Worm (Caenorhabditis elegans) whole organism, early embryonic: Measurements from ENCODE around the gene acr-14.
A peak's percentile ranks its signal among the peaks of the same experiment; 100 is the strongest.

Source experiments
- B0310.2 ChIP-seq: sonication (generic microtip); optimal IDR thresholded peaks from 2 replicates; lab custom pipeline; 2016; ENCODE audit warnings: mild to moderate bottlenecking, missing genetic modification characterization, missing compliant biosample characterization
- F13C5.2 ChIP-seq: sonication (generic microtip); optimal IDR thresholded peaks from 2 replicates; lab custom pipeline; 2017; ENCODE audit warnings: mild to moderate bottlenecking, missing genetic modification characterization, inconsistent platforms, missing compliant biosample characterization
- aly-1 ChIP-seq: sonication (generic microtip); optimal IDR thresholded peaks from 2 replicates; lab custom pipeline; 2016; ENCODE audit warnings: missing genetic modification characterization, missing compliant biosample characterization
- ama-1 ChIP-seq: fragments of 150-350 bp; optimal IDR thresholded peaks from 2 replicates; lab custom pipeline; 2014
- ceh-13 ChIP-seq: fragments of 200-800 bp; sonication (Bioruptor generic); optimal IDR thresholded peaks from 2 replicates; lab custom pipeline; 2018; ENCODE audit warnings: mild to moderate bottlenecking, missing genetic modification characterization, missing compliant biosample characterization
- ceh-36 ChIP-seq: sonication (generic microtip); optimal IDR thresholded peaks from 2 replicates; lab custom pipeline; 2016; ENCODE audit warnings: missing genetic modification characterization, inconsistent platforms, missing compliant biosample characterization
- ets-7 ChIP-seq: sonication (generic microtip); optimal IDR thresholded peaks from 2 replicates; lab custom pipeline; 2016; ENCODE audit warnings: missing genotype, missing genetic modification characterization, missing compliant biosample characterization
- flt-1 ChIP-seq: fragments of 200-800 bp; sonication (Bioruptor generic); IDR thresholded peaks from 2 replicates; pipeline ENCODE4 v1.3.6; 2022; ENCODE audit warnings: missing genetic modification characterization, missing compliant biosample characterization
- hmbx-1 ChIP-seq: sonication (generic microtip); optimal IDR thresholded peaks from 2 replicates; lab custom pipeline; 2016; ENCODE audit warnings: mild to moderate bottlenecking, missing genetic modification characterization, missing compliant biosample characterization
- hmg-4 ChIP-seq: fragments of 200-800 bp; sonication (Bioruptor generic); optimal IDR thresholded peaks from 2 replicates; lab custom pipeline; 2018; ENCODE audit warnings: mild to moderate bottlenecking, missing genetic modification characterization, missing compliant biosample characterization
- hnd-1 ChIP-seq: sonication (generic microtip); optimal IDR thresholded peaks from 2 replicates; lab custom pipeline; 2016; ENCODE audit warnings: missing genetic modification characterization, missing compliant biosample characterization
- pes-1 ChIP-seq: fragments of 200-800 bp; sonication (Bioruptor generic); IDR thresholded peaks from 2 replicates; pipeline ENCODE4 v1.3.6; 2022; ENCODE audit warnings: missing genetic modification reagents, missing genetic modification characterization, missing compliant biosample characterization
- scrt-1 ChIP-seq: fragments of 200-800 bp; sonication (Bioruptor generic); IDR thresholded peaks from 2 replicates; pipeline ENCODE4 v1.3.6; 2022; ENCODE audit warnings: missing genetic modification characterization, missing compliant biosample characterization
- sea-1 ChIP-seq: fragments of 200-800 bp; sonication (Bioruptor generic); conservative IDR thresholded peaks from 2 replicates; pipeline ENCODE4 v1.3.6; 2022; ENCODE audit warnings: missing genetic modification characterization, missing compliant biosample characterization
- tbx-11 ChIP-seq: fragments of 200-800 bp; sonication (Bioruptor generic); IDR thresholded peaks from 2 replicates; pipeline ENCODE4 v1.3.6; 2022; ENCODE audit warnings: missing genetic modification characterization, missing compliant biosample characterization
- tbx-37 ChIP-seq: fragments of 200-800 bp; sonication (Bioruptor generic); conservative IDR thresholded peaks from 2 replicates; pipeline ENCODE4 v1.3.6; 2022; ENCODE audit warnings: missing genetic modification reagents, missing genetic modification characterization, missing compliant biosample characterization
- tra-4 ChIP-seq: sonication (generic microtip); optimal IDR thresholded peaks from 2 replicates; lab custom pipeline; 2017; ENCODE audit warnings: missing genetic modification characterization, missing compliant biosample characterization

acr-14 gene

DNA sequence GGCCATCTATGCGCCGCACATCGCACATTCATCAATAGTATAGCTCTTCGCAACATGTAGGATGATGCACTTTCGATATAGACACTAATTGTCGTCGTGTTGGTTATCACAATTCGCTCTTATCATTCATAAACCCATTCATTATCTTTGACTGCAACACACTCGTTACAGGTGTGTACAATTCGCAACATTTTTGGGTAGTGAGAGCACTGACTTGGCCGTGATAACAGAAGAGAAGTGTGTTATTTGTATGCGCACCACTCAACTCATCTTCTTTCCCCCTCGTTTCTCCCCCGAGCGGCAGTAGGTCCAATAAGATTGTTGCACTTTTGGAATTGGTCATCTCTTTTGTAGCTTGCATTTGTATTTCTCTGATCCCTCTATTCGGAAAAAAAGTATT is 49.7 kb downstream of the acr-14 start:
- TF ChIP-seq ets-7 (no peak), hnd-1 (tag; lab: Kevin White, UChicago) (no peak), scrt-1 (no peak), hmg-4 (GFP tag; lab: Kevin White, UChicago) (no peak), sea-1 (GFP tag; lab: Robert Waterston, UW) (no peak), tbx-37 (GFP tag; lab: Robert Waterston, UW) (no peak), tbx-11 (no peak), aly-1 (tag; lab: Kevin White, UChicago) (no peak), F13C5.2 (tag; lab: Kevin White, UChicago) (no peak), pes-1 (no peak), ama-1 (lab: Kevin White, UChicago) (no peak), flt-1 (GFP tag; lab: Robert Waterston, UW) (no peak)

DNA sequence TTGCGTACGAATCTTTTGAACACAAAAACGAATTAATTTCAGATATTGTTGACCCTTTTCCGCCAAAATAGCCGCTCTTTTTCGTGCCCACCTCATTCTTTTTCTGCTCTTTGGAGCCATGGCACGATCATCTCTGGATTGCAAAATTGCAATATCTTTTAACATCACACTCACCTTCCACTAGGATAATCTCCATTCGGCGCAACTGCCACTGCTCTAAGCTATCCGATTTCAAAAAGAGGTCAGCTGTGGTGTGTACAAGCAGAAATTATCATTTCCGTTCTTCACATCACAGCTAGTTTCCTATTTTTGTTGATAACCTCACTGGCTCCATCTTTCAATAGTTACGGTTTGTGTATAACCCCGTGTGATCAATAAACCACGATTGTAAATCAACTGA is 50.4 kb downstream of the acr-14 start:
- TF ChIP-seq B0310.2 (tag; lab: Kevin White, UChicago): no peak
- TF ChIP-seq tbx-37 (GFP tag; lab: Robert Waterston, UW): no peak
- no peak for TF ChIP-seq scrt-1
- TF ChIP-seq hmg-4 (GFP tag; lab: Kevin White, UChicago): no peak
- TF ChIP-seq F13C5.2 (tag; lab: Kevin White, UChicago): no peak
- TF ChIP-seq sea-1 (GFP tag; lab: Robert Waterston, UW): no peak
- no peak for TF ChIP-seq pes-1
- no peak for TF ChIP-seq hnd-1 (tag; lab: Kevin White, UChicago)
- TF ChIP-seq ceh-36 (tag; lab: Kevin White, UChicago): no peak
- no peak for TF ChIP-seq tra-4 (tag; lab: Kevin White, UChicago)
- TF ChIP-seq hmbx-1 (tag; lab: Kevin White, UChicago): no peak
- no peak for TF ChIP-seq ets-7
- TF ChIP-seq tbx-11: no peak
- TF ChIP-seq ceh-13 (GFP tag; lab: Kevin White, UChicago): no peak

ce11 chrII:8126132-8126531 is 50.9 kb downstream of the acr-14 start:
- TF ChIP-seq pes-1 (peak; percentile 41; the same call in 1 of the 2 replicates), ceh-36 (tag; lab: Kevin White, UChicago) (no peak), hmbx-1 (tag; lab: Kevin White, UChicago) (no peak), scrt-1 (no peak), tbx-37 (GFP tag; lab: Robert Waterston, UW) (no peak), hmg-4 (GFP tag; lab: Kevin White, UChicago) (peak; percentile 21), ama-1 (lab: Kevin White, UChicago) (no peak), hnd-1 (tag; lab: Kevin White, UChicago) (no peak), B0310.2 (tag; lab: Kevin White, UChicago) (no peak), ceh-13 (GFP tag; lab: Kevin White, UChicago) (no peak), sea-1 (GFP tag; lab: Robert Waterston, UW) (no peak), tbx-11 (no peak), F13C5.2 (tag; lab: Kevin White, UChicago) (no peak), aly-1 (tag; lab: Kevin White, UChicago) (no peak), tra-4 (tag; lab: Kevin White, UChicago) (no peak), ets-7 (no peak), flt-1 (GFP tag; lab: Robert Waterston, UW) (no peak)

- TF ChIP-seq ets-7: no peak
- no peak for TF ChIP-seq hmbx-1 (tag; lab: Kevin White, UChicago)
- TF ChIP-seq scrt-1: no peak
- TF ChIP-seq aly-1 (tag; lab: Kevin White, UChicago): no peak
- TF ChIP-seq B0310.2 (tag; lab: Kevin White, UChicago): no peak
- no peak for TF ChIP-seq tbx-37 (GFP tag; lab: Robert Waterston, UW)
- no peak for TF ChIP-seq F13C5.2 (tag; lab: Kevin White, UChicago)
- no peak for TF ChIP-seq pes-1
- TF ChIP-seq hmg-4 (GFP tag; lab: Kevin White, UChicago): no peak
- TF ChIP-seq hnd-1 (tag; lab: Kevin White, UChicago): no peak
- TF ChIP-seq tbx-11: no peak
- no peak for TF ChIP-seq ceh-13 (GFP tag; lab: Kevin White, UChicago)
- TF ChIP-seq ceh-36 (tag; lab: Kevin White, UChicago): no peak
- no peak for TF ChIP-seq ama-1 (lab: Kevin White, UChicago)
- no peak for TF ChIP-seq sea-1 (GFP tag; lab: Robert Waterston, UW)
- TF ChIP-seq tra-4 (tag; lab: Kevin White, UChicago): no peak
- no peak for TF ChIP-seq flt-1 (GFP tag; lab: Robert Waterston, UW)
Observed at ce11 chrII:8125439-8125838, 51.6 kb downstream of the acr-14 start.
